Fruit fly (Drosophila melanogaster): Measurements from ENCODE around the gene eIF5B.
A peak's percentile ranks its signal among the peaks of the same experiment; 100 is the strongest.

The eIF5B gene

DNA sequence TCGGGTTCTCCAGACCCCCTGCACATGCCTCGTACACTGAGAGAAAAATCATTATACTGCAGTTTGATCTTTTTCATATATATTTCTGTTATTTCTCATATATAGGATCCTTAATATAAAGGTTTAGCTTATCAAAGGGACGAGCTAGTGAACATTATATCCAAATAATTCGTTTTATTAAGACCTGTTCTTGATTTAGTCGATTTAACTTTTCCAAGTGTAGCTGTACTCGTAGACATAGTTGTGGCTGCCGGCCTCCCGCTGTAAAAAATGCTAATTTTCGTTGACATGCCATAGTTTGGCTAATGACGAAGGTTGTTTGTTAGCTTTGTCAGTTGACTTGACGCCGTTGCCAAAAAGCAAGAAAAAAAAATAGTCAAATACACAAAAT, 78.3 kb downstream of the eIF5B start (continued):
- peak; percentile 81 for TF ChIP-seq CG17361 (GFP tag; IDR thresholded peaks at IDR 0.05)
- no peak for TF ChIP-seq ham (GFP tag; IDR thresholded peaks at IDR 0.05)
- TF ChIP-seq Neu2 (GFP tag; optimal IDR thresholded peaks at IDR 0.05; ENCODE audit: borderline replicate concordance) = no peak
- no peak for TF ChIP-seq pan (optimal IDR thresholded peaks at IDR 0.05)
- peak in 1 of 2 experiments; percentile 89 for TF ChIP-seq pan (GFP tag; optimal IDR thresholded peaks at IDR 0.05 in 1 of 2, IDR thresholded peaks at IDR 0.05 in 1 of 2)
- TF ChIP-seq chm (GFP tag; IDR thresholded peaks at IDR 0.05) = peak; percentile 64
- TF ChIP-seq Fer1 (GFP tag; optimal IDR thresholded peaks at IDR 0.05) = peak; percentile 84
- peak; percentile 4 for TF ChIP-seq CG17186 (GFP tag; optimal IDR thresholded peaks at IDR 0.05)
- TF ChIP-seq CG10321 (GFP tag; IDR thresholded peaks at IDR 0.05) = peak; percentile 58
- peak; percentile 82 for TF ChIP-seq CG4820 (GFP tag; optimal IDR thresholded peaks at IDR 0.05)
- no peak for TF ChIP-seq vnd (GFP tag; IDR thresholded peaks at IDR 0.05; ENCODE audit: partially characterized antibody)
- peak; percentile 81 for TF ChIP-seq Six4 (GFP tag; optimal IDR thresholded peaks at IDR 0.05)
- TF ChIP-seq Atf6 (GFP tag; IDR thresholded peaks at IDR 0.05) = peak; percentile 80
- TF ChIP-seq ATbp (GFP tag; optimal IDR thresholded peaks at IDR 0.05) = peak; percentile 87
- peak; percentile 62 for TF ChIP-seq CHES-1-like (GFP tag; optimal IDR thresholded peaks at IDR 0.05)
- peak; percentile 1 for TF ChIP-seq mirr (GFP tag; optimal IDR thresholded peaks at IDR 0.05)
- peak; percentile 70 for TF ChIP-seq Atf-2 (GFP tag; optimal IDR thresholded peaks at IDR 0.05)
- peak; percentile 64 for TF ChIP-seq wor (GFP tag; IDR thresholded peaks at IDR 0.05)
- TF ChIP-seq gsb-n (tag; optimal IDR thresholded peaks at IDR 0.05) = peak; percentile 81
- TF ChIP-seq PHDP (tag; optimal IDR thresholded peaks at IDR 0.05) = peak; percentile 89
- TF ChIP-seq gcm2 (GFP tag; optimal IDR thresholded peaks at IDR 0.05) = peak; percentile 56
- peak; percentile 89 for TF ChIP-seq CG15269 (tag; optimal IDR thresholded peaks at IDR 0.05)
- TF ChIP-seq CG2678 (tag; optimal IDR thresholded peaks at IDR 0.05) = peak; percentile 91
- TF ChIP-seq CG12236 (GFP tag; optimal IDR thresholded peaks at IDR 0.05) = peak; percentile 70
- TF ChIP-seq br (optimal IDR thresholded peaks at IDR 0.05) = no peak
- no peak for TF ChIP-seq ash1 (GFP tag; optimal IDR thresholded peaks at IDR 0.05)
- TF ChIP-seq sob (GFP tag; IDR thresholded peaks at IDR 0.05) = peak; percentile 88
- peak; percentile 49 for TF ChIP-seq Ets97D (GFP tag; optimal IDR thresholded peaks at IDR 0.05)
- TF ChIP-seq CG18476 (GFP tag; optimal IDR thresholded peaks at IDR 0.05) = peak; percentile 86
- TF ChIP-seq CG15601 (tag; optimal IDR thresholded peaks at IDR 0.05) = peak; percentile 79
- TF ChIP-seq CG4328 (GFP tag; optimal IDR thresholded peaks at IDR 0.05) = peak; percentile 25
- TF ChIP-seq hth (optimal IDR thresholded peaks at IDR 0.05) = no peak
- TF ChIP-seq CG10366 (GFP tag; IDR thresholded peaks at IDR 0.05) = peak; percentile 83
- TF ChIP-seq CG11560 (tag; IDR thresholded peaks at IDR 0.05) = peak; percentile 39; the same call in 1 of the 3 replicates

DNA sequence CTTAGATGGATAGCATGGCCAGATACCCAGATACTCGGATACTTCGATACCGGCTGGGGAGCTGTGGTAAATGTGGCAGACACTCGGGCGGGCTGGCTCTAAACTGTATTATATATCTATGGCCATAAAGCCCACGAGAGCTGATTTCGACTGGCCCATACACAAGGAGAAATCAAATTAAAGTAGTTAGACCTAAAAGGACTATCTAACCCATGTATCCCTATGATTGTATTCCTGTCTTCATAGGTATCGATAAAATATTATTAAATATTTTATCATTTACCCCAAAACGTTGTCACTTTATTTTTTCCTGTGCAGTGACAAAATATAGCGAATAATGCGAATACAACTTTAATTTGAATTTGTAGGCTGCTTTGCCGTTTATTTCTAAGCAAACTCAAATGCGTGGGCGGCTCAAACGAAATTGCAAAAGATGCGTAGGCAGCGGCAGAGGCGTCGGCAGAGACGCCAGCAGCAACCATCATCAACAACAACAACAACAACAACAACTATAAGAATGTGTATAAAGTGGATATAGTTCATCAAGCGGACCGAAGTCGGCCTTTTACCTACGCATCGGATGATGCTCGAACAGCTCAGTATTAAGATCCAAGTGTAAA, 78.8 kb downstream of the eIF5B start:
- TF ChIP-seq BtbVII (GFP tag; optimal IDR thresholded peaks at IDR 0.05) (no peak), gsb (GFP tag; IDR thresholded peaks at IDR 0.05) (peak; percentile 21; the same call in 1 of the 2 replicates), Sox100B (GFP tag; optimal IDR thresholded peaks at IDR 0.05) (no peak), Ptx1 (GFP tag; IDR thresholded peaks at IDR 0.05) (peak; percentile 65), knrl (GFP tag; IDR thresholded peaks at IDR 0.05; ENCODE audit: partially characterized antibody) (no peak), CG2678 (tag; optimal IDR thresholded peaks at IDR 0.05) (peak; percentile 57), CG31388 (GFP tag; optimal IDR thresholded peaks at IDR 0.05) (no peak), mld (GFP tag; IDR thresholded peaks at IDR 0.05; ENCODE audit: partially characterized antibody) (no peak), CG6175 (GFP tag; IDR thresholded peaks at IDR 0.05) (peak; percentile 6; the same call in 1 of the 3 replicates), CG12236 (GFP tag; optimal IDR thresholded peaks at IDR 0.05) (no peak), CG11247 (GFP tag; IDR thresholded peaks at IDR 0.05) (peak; percentile 49; the same call in 1 of the 2 replicates), CG2712 (tag; optimal IDR thresholded peaks at IDR 0.05) (no peak), CG10543 (GFP tag; optimal IDR thresholded peaks at IDR 0.05) (no peak), Mrtf (GFP tag; IDR thresholded peaks at IDR 0.05) (no peak), chif (GFP tag; optimal IDR thresholded peaks at IDR 0.05) (no peak), Hey (tag; optimal IDR thresholded peaks at IDR 0.05) (no peak), Rx (GFP tag; IDR thresholded peaks at IDR 0.05) (peak; percentile 49; the same call in 1 of the 2 replicates), sna (GFP tag; IDR thresholded peaks at IDR 0.05; ENCODE audit: partially characterized antibody) (no peak), fd3F (GFP tag; optimal IDR thresholded peaks at IDR 0.05) (peak; percentile 27), seq (GFP tag; IDR thresholded peaks at IDR 0.05) (peak; percentile 23; the same call in 1 of the 2 replicates)
